Fruit fly (Drosophila melanogaster) whole organism, pupa: ENCODE measurements around the gene CG42268.

Experiments used
- CG34367 ChIP-seq: fragments of 200-800 bp; sonication (Bioruptor generic); optimal IDR thresholded peaks from 2 replicates; lab custom pipeline; 2018; ENCODE audit warnings: missing biosample characterization, mild to moderate bottlenecking, missing genetic modification characterization
- CG8159 ChIP-seq: fragments of 200-800 bp; sonication (Bioruptor generic); optimal IDR thresholded peaks from 3 replicates; lab custom pipeline; 2018; ENCODE audit warnings: missing biosample characterization, mild to moderate bottlenecking, missing genetic modification characterization, moderate library complexity
- Snoo ChIP-seq: fragments of 200-800 bp; sonication (Bioruptor generic); optimal IDR thresholded peaks from 3 replicates; lab custom pipeline; 2017; ENCODE audit warnings: missing biosample characterization, mild to moderate bottlenecking, missing genetic modification characterization, inconsistent platforms
- fd96Ca ChIP-seq: fragments of 200-800 bp; sonication (Bioruptor generic); IDR thresholded peaks from 3 replicates; pipeline ENCODE4 v1.3.6; 2022; ENCODE audit warnings: missing biosample characterization, missing genetic modification characterization
- rn ChIP-seq: fragments of 200-800 bp; sonication (Bioruptor generic); IDR thresholded peaks from 2 replicates; pipeline ENCODE4 v1.3.6; 2022; ENCODE audit warnings: missing biosample characterization, missing genetic modification characterization

- TF ChIP-seq rn (GFP tag; lab: Robert Waterston, UW) (no peak), Snoo (no peak), CG8159 (tag; lab: Kevin White, UChicago) (no peak), fd96Ca (GFP tag; lab: Robert Waterston, UW) (no peak), CG34367 (tag; lab: Kevin White, UChicago) (no peak)
Measured at dm6 chr3L:9804125-9804524, 43.9 kb upstream of the CG42268 start, which contains the start of gene Ilp4.
